Worm (Caenorhabditis elegans) whole organism, young adult: ENCODE data around the gene F20D12.12.
A peak's percentile ranks its signal among the peaks of the same experiment; 100 is the strongest.

Experiments
- F52B5.7 ChIP-seq: sonication (generic microtip); optimal IDR thresholded peaks from 2 replicates; lab custom pipeline; 2016; ENCODE audit warnings: mild to moderate bottlenecking, missing genetic modification characterization, missing compliant biosample characterization
- F57A8.1 ChIP-seq: fragments of 200-800 bp; sonication (Bioruptor generic); optimal IDR thresholded peaks from 2 replicates; lab custom pipeline; 2018; ENCODE audit warnings: mild to moderate bottlenecking, missing genetic modification characterization, moderate library complexity, missing compliant biosample characterization
- F57C9.4 ChIP-seq: sonication (generic microtip); optimal IDR thresholded peaks from 2 replicates; lab custom pipeline; 2017; ENCODE audit warnings: mild to moderate bottlenecking, missing genetic modification characterization, missing compliant biosample characterization
- K12H6.12 ChIP-seq: fragments of 200-800 bp; sonication (Bioruptor generic); optimal IDR thresholded peaks from 2 replicates; lab custom pipeline; 2018; ENCODE audit warnings: mild to moderate bottlenecking, missing genetic modification characterization, missing compliant biosample characterization
- Y53F4B.3 ChIP-seq: fragments of 200-800 bp; sonication (Bioruptor generic); IDR thresholded peaks from 2 replicates; pipeline ENCODE4 v1.3.6; 2022; ENCODE audit warnings: missing genetic modification reagents, missing genetic modification characterization, missing compliant biosample characterization
- Y67H2A.10 ChIP-seq: fragments of 200-800 bp; sonication (Bioruptor generic); conservative IDR thresholded peaks from 2 replicates; pipeline ENCODE4 v1.3.6; 2022; ENCODE audit warnings: missing genetic modification reagents, missing genetic modification characterization, missing compliant biosample characterization
- Y95B8A.8 ChIP-seq: fragments of 200-800 bp; sonication (Bioruptor generic); IDR thresholded peaks from 2 replicates; pipeline ENCODE4 v1.3.6; 2022; ENCODE audit warnings: missing genetic modification reagents, missing genetic modification characterization, missing compliant biosample characterization
- ZK185.1 ChIP-seq: sonication (generic microtip); optimal IDR thresholded peaks from 2 replicates; lab custom pipeline; 2016; ENCODE audit warnings: mild to moderate bottlenecking, missing genetic modification characterization, missing compliant biosample characterization; ENCODE audit not compliant: poor library complexity, severe bottlenecking
- akir-1 ChIP-seq: fragments of 200-800 bp; sonication (Bioruptor generic); optimal IDR thresholded peaks from 2 replicates; lab custom pipeline; 2018; ENCODE audit warnings: mild to moderate bottlenecking, missing genetic modification characterization, moderate library complexity, missing compliant biosample characterization
- ama-1 ChIP-seq, 3 experiments: fragments of 150-350 bp in 1 of 3; sonication (generic microtip) in 2 of 3; optimal IDR thresholded peaks; 2 replicates each; lab custom pipeline; 2014 to 2018; ENCODE audit warnings: missing biosample characterization in 2 of 3, missing genetic modification characterization in 2 of 3, missing genetic modification reagents in 2 of 3
- aptf-3 ChIP-seq: fragments of 200-800 bp; sonication (Bioruptor generic); IDR thresholded peaks from 2 replicates; pipeline ENCODE4 v1.3.6; 2022; ENCODE audit warnings: missing genetic modification characterization, missing compliant biosample characterization
- atf-7 ChIP-seq: sonication (generic microtip); optimal IDR thresholded peaks from 2 replicates; lab custom pipeline; 2017; ENCODE audit warnings: mild to moderate bottlenecking, missing genetic modification characterization, missing compliant biosample characterization
- athp-1 ChIP-seq: sonication (generic microtip); optimal IDR thresholded peaks from 2 replicates; lab custom pipeline; 2017; ENCODE audit warnings: mild to moderate bottlenecking, missing genetic modification characterization, missing compliant biosample characterization
- bed-1 ChIP-seq: fragments of 200-800 bp; sonication (Bioruptor generic); IDR thresholded peaks from 2 replicates; pipeline ENCODE4 v1.3.6; 2022; ENCODE audit warnings: missing genetic modification reagents, missing genetic modification characterization, missing compliant biosample characterization
- bed-2 ChIP-seq: fragments of 200-800 bp; sonication (Bioruptor generic); IDR thresholded peaks from 2 replicates; pipeline ENCODE4 v1.3.6; 2022; ENCODE audit warnings: missing genetic modification reagents, missing genetic modification characterization, missing compliant biosample characterization
- cebp-1 ChIP-seq, 2 experiments: fragments of 200-800 bp in 1 of 2; sonication (Bioruptor generic) in 1 of 2; sonication (generic microtip) in 1 of 2; IDR thresholded peaks in 1 of 2; optimal IDR thresholded peaks in 1 of 2; 2 replicates each; pipeline versions ENCODE4 v1.3.6 to Lab custom; 2017 to 2022; ENCODE audit warnings: missing compliant biosample characterization in 2 of 2, missing genetic modification characterization in 2 of 2, mild to moderate bottlenecking in 1 of 2, missing genetic modification reagents in 1 of 2, moderate library complexity in 1 of 2
- ceh-27 ChIP-seq: fragments of 200-800 bp; sonication (Bioruptor generic); optimal IDR thresholded peaks from 2 replicates; lab custom pipeline; 2018; ENCODE audit warnings: mild to moderate bottlenecking, missing genetic modification characterization, moderate library complexity, missing compliant biosample characterization
- ceh-40 ChIP-seq: fragments of 200-800 bp; sonication (Bioruptor generic); IDR thresholded peaks from 2 replicates; pipeline ENCODE4 v1.3.6; 2022; ENCODE audit warnings: missing genetic modification characterization, missing compliant biosample characterization
- ceh-58 ChIP-seq: fragments of 200-800 bp; sonication (Bioruptor generic); IDR thresholded peaks from 2 replicates; pipeline ENCODE4 v1.3.6; 2022; ENCODE audit warnings: missing genetic modification characterization, missing compliant biosample characterization
- ceh-79 ChIP-seq: sonication (generic microtip); optimal IDR thresholded peaks from 2 replicates; lab custom pipeline; 2017; ENCODE audit warnings: mild to moderate bottlenecking, missing genetic modification characterization, missing compliant biosample characterization
- ceh-91 ChIP-seq: fragments of 200-800 bp; sonication (Bioruptor generic); IDR thresholded peaks from 2 replicates; pipeline ENCODE4 v1.3.6; 2022; ENCODE audit warnings: missing genetic modification reagents, missing genetic modification characterization, missing compliant biosample characterization
- dpl-1 ChIP-seq: fragments of 150-350 bp; optimal IDR thresholded peaks from 2 replicates; lab custom pipeline; 2014; ENCODE audit warnings: missing biosample characterization, missing genetic modification reagents, missing genetic modification characterization
- gei-17 ChIP-seq: fragments of 200-800 bp; sonication (Bioruptor generic); optimal IDR thresholded peaks from 2 replicates; lab custom pipeline; 2018; ENCODE audit warnings: mild to moderate bottlenecking, missing genetic modification characterization, missing compliant biosample characterization
- hmg-20 ChIP-seq: fragments of 200-800 bp; sonication (Bioruptor generic); IDR thresholded peaks from 2 replicates; pipeline ENCODE4 v1.3.6; 2022; ENCODE audit warnings: missing genetic modification reagents, missing genetic modification characterization, missing compliant biosample characterization
- lag-1 ChIP-seq: fragments of 200-800 bp; sonication (Bioruptor generic); IDR thresholded peaks from 2 replicates; pipeline ENCODE4 v1.3.6; 2022; ENCODE audit warnings: missing genetic modification reagents, missing genetic modification characterization, missing compliant biosample characterization
- let-607 ChIP-seq, 2 experiments: fragments of 200-800 bp in 1 of 2; sonication (Bioruptor generic) in 1 of 2; sonication (generic microtip) in 1 of 2; optimal IDR thresholded peaks; 2 replicates each; lab custom pipeline; 2016 to 2018; ENCODE audit warnings: mild to moderate bottlenecking in 2 of 2, missing compliant biosample characterization in 2 of 2, missing genetic modification characterization in 2 of 2, moderate library complexity in 2 of 2, missing genotype in 1 of 2
- lin-35 ChIP-seq, 3 experiments: fragments of 150-350 bp in 2 of 3; sonication (generic microtip) in 1 of 3; optimal IDR thresholded peaks; 2 replicates each; lab custom pipeline; 2014 to 2018; ENCODE audit warnings: missing biosample characterization in 3 of 3, missing genetic modification characterization in 3 of 3, missing genetic modification reagents in 3 of 3
- lin-40 ChIP-seq: sonication (generic microtip); optimal IDR thresholded peaks from 2 replicates; lab custom pipeline; 2016; ENCODE audit warnings: missing genetic modification characterization, mild to moderate bottlenecking, missing compliant biosample characterization, missing genotype, missing genetic modification reagents
- mcd-1 ChIP-seq: fragments of 200-800 bp; sonication (Bioruptor generic); IDR thresholded peaks from 2 replicates; pipeline ENCODE4 v1.3.6; 2022; ENCODE audit warnings: missing genetic modification reagents, missing genetic modification characterization, missing compliant biosample characterization
- mxl-1 ChIP-seq: sonication (generic microtip); optimal IDR thresholded peaks from 2 replicates; lab custom pipeline; 2016; ENCODE audit warnings: missing genetic modification characterization, missing compliant biosample characterization
- nfya-1 ChIP-seq: sonication (generic microtip); optimal IDR thresholded peaks from 2 replicates; lab custom pipeline; 2017; ENCODE audit warnings: antibody characterized with exemption, missing compliant biosample characterization, missing genetic modification characterization, borderline replicate concordance; ENCODE audit not compliant: insufficient read depth
- pbrm-1 ChIP-seq: fragments of 200-800 bp; sonication (Bioruptor generic); IDR thresholded peaks from 2 replicates; pipeline ENCODE4 v1.3.6; 2022; ENCODE audit warnings: missing genetic modification reagents, missing genetic modification characterization, missing compliant biosample characterization
- pha-4 ChIP-seq: fragments of 150-350 bp; sonication (generic microtip); optimal IDR thresholded peaks from 2 replicates; lab custom pipeline; 2014; ENCODE audit warnings: missing biosample characterization, missing genetic modification reagents, missing genetic modification characterization
- rec-8 ChIP-seq, 2 experiments: sonication (generic microtip); optimal IDR thresholded peaks; 2 replicates each; lab custom pipeline; 2016; ENCODE audit warnings: mild to moderate bottlenecking in 2 of 2, missing genetic modification characterization in 2 of 2, missing genetic modification reagents in 2 of 2, missing genotype in 2 of 2, missing biosample characterization in 1 of 2, missing compliant biosample characterization in 1 of 2, moderate library complexity in 1 of 2
- repo-1 ChIP-seq: sonication (generic microtip); optimal IDR thresholded peaks from 2 replicates; lab custom pipeline; 2017; ENCODE audit warnings: mild to moderate bottlenecking, missing genetic modification characterization, missing compliant biosample characterization
- rpc-1 ChIP-seq, 2 experiments: fragments of 150-350 bp in 1 of 2; sonication (generic microtip) in 1 of 2; optimal IDR thresholded peaks; 2 replicates each; lab custom pipeline; 2014 to 2018; ENCODE audit warnings: missing biosample characterization in 1 of 2, missing genetic modification characterization in 1 of 2, missing genetic modification reagents in 1 of 2, missing genotype in 1 of 2
- sdz-38 ChIP-seq: sonication (generic microtip); optimal IDR thresholded peaks from 2 replicates; lab custom pipeline; 2016; ENCODE audit warnings: missing genotype, missing genetic modification characterization, missing compliant biosample characterization
- sea-2 ChIP-seq: fragments of 200-800 bp; sonication (Bioruptor generic); IDR thresholded peaks from 2 replicates; pipeline ENCODE4 v1.3.6; 2022; ENCODE audit warnings: missing genetic modification characterization, missing compliant biosample characterization
- snpc-1.1 ChIP-seq: sonication (generic microtip); optimal IDR thresholded peaks from 2 replicates; lab custom pipeline; 2017; ENCODE audit warnings: missing genetic modification characterization, mild to moderate bottlenecking, missing compliant biosample characterization, antibody characterized with exemption, moderate library complexity, missing genotype, missing genetic modification reagents; ENCODE audit not compliant: insufficient read depth
- tbp1 ChIP-seq: fragments of 200-800 bp; sonication (Bioruptor generic); optimal IDR thresholded peaks from 2 replicates; lab custom pipeline; 2018; ENCODE audit warnings: mild to moderate bottlenecking, missing genetic modification characterization, missing compliant biosample characterization
- tlf-1 ChIP-seq: fragments of 200-800 bp; sonication (Bioruptor generic); optimal IDR thresholded peaks from 2 replicates; lab custom pipeline; 2018; ENCODE audit warnings: mild to moderate bottlenecking, missing genetic modification characterization, missing compliant biosample characterization
- unc-130 ChIP-seq: sonication (generic microtip); optimal IDR thresholded peaks from 2 replicates; lab custom pipeline; 2016; ENCODE audit warnings: missing genetic modification reagents, missing genetic modification characterization, missing compliant biosample characterization
- unc-62 ChIP-seq: fragments of 150-350 bp; optimal IDR thresholded peaks from 2 replicates; lab custom pipeline; 2014; ENCODE audit warnings: missing biosample characterization, missing genetic modification reagents, missing genetic modification characterization
- xnd-1 ChIP-seq: sonication (generic microtip); optimal IDR thresholded peaks from 2 replicates; lab custom pipeline; 2016; ENCODE audit warnings: missing genotype, missing genetic modification reagents, missing genetic modification characterization, missing compliant biosample characterization
- zfh-2 ChIP-seq: fragments of 200-800 bp; sonication (Bioruptor generic); conservative IDR thresholded peaks from 2 replicates; pipeline ENCODE4 v1.3.6; 2022; ENCODE audit warnings: missing genetic modification reagents, missing genetic modification characterization, missing compliant biosample characterization
- ztf-28 ChIP-seq: fragments of 200-800 bp; sonication (Bioruptor generic); IDR thresholded peaks from 2 replicates; pipeline ENCODE4 v1.3.6; 2022; ENCODE audit warnings: missing genetic modification reagents, missing genetic modification characterization, missing compliant biosample characterization
- ztf-6 ChIP-seq: fragments of 200-800 bp; sonication (Bioruptor generic); IDR thresholded peaks from 2 replicates; pipeline ENCODE4 v1.3.6; 2022; ENCODE audit warnings: missing genetic modification reagents, missing genetic modification characterization, missing compliant biosample characterization

The F20D12.12 gene

ce11 chrIV:7961889-7962342 lies 14.7 kb downstream of the F20D12.12 start (continued):
- TF ChIP-seq Y53F4B.3 (GFP tag; lab: Robert Waterston, UW) (no peak), nfya-1 (tag; lab: Kevin White, UChicago) (no peak), hmg-20 (GFP tag; lab: Robert Waterston, UW) (no peak), Y95B8A.8 (no peak), pbrm-1 (GFP tag; lab: Robert Waterston, UW) (peak; percentile 24; the same call in 1 of the 2 replicates), sea-2 (GFP tag; lab: Robert Waterston, UW) (no peak), lag-1 (GFP tag; lab: Robert Waterston, UW) (no peak), unc-130 (GFP tag; lab: Kevin White, UChicago) (peak; percentile 52), dpl-1 (GFP tag; lab: Kevin White, UChicago) (no peak), xnd-1 (peak; percentile 53), zfh-2 (no peak), rpc-1 (optimal IDR thresholded peaks at IDR 0.05; lab: Kevin White, UChicago) (no peak), rpc-1 (tag; optimal IDR thresholded peaks at IDR 0.05; lab: Kevin White, UChicago) (peak; percentile 4), akir-1 (no peak), F52B5.7 (tag; lab: Kevin White, UChicago) (peak; percentile 35), gei-17 (GFP tag; lab: Kevin White, UChicago) (no peak), ztf-6 (no peak), cebp-1 (GFP tag; IDR thresholded peaks at IDR 0.05; lab: Robert Waterston, UW) (no peak), cebp-1 (tag; optimal IDR thresholded peaks at IDR 0.05; lab: Kevin White, UChicago) (no peak), Y67H2A.10 (GFP tag; lab: Robert Waterston, UW) (no peak), lin-35 (GFP tag; optimal IDR thresholded peaks at IDR 0.05; lab: Kevin White, UChicago) (peak in 1 of 3 experiments; percentile 16), K12H6.12 (tag; lab: Kevin White, UChicago) (no peak), ztf-28 (GFP tag; lab: Robert Waterston, UW) (no peak), ama-1 (optimal IDR thresholded peaks at IDR 0.05; lab: Kevin White, UChicago) (no peak), ama-1 (GFP tag; optimal IDR thresholded peaks at IDR 0.05; lab: Kevin White, UChicago) (no peak), mxl-1 (tag; lab: Kevin White, UChicago) (peak; percentile 36), rec-8 (tag; optimal IDR thresholded peaks at IDR 0.05; lab: Kevin White, UChicago) (peak in 1 of 2 experiments; percentile 4), repo-1 (tag; lab: Kevin White, UChicago) (peak; percentile 68), atf-7 (tag; lab: Kevin White, UChicago) (peak; percentile 22), pha-4 (tag; lab: Kevin White, UChicago) (no peak), aptf-3 (GFP tag; lab: Robert Waterston, UW) (no peak), sdz-38 (no peak), ceh-58 (peak; percentile 95; the same call in 1 of the 2 replicates), bed-2 (GFP tag; lab: Robert Waterston, UW) (no peak), F57C9.4 (tag; lab: Kevin White, UChicago) (peak; percentile 78), tlf-1 (peak; percentile 73), snpc-1.1 (peak; percentile 60), ZK185.1 (tag; lab: Kevin White, UChicago) (no peak), F57A8.1 (GFP tag; lab: Kevin White, UChicago) (no peak), let-607 (tag; optimal IDR thresholded peaks at IDR 0.05; lab: Kevin White, UChicago) (no peak), athp-1 (tag; lab: Kevin White, UChicago) (peak; percentile 65), ceh-91 (no peak), unc-62 (no peak), ceh-40 (GFP tag; lab: Robert Waterston, UW) (0 out of 2 replicates have a peak, but pooled peaks have one; percentile 33), mcd-1 (GFP tag; lab: Robert Waterston, UW) (no peak), tbp1 (peak; percentile 61), lin-40 (tag; lab: Kevin White, UChicago) (no peak), ceh-27 (GFP tag; lab: Kevin White, UChicago) (no peak), bed-1 (no peak), ceh-79 (peak; percentile 50)
